Worm (Caenorhabditis elegans) whole organism, L4 larva: Measurements from ENCODE around the gene F54H12.2.
A peak's percentile ranks its signal among the peaks of the same experiment; 100 is the strongest.

Experiments used
- F10B5.3 ChIP-seq: sonication (generic microtip); optimal IDR thresholded peaks from 2 replicates; lab custom pipeline; 2016; ENCODE audit warnings: mild to moderate bottlenecking, missing genetic modification characterization, missing compliant biosample characterization
- F49E8.2 ChIP-seq: sonication (generic microtip); optimal IDR thresholded peaks from 2 replicates; lab custom pipeline; 2016; ENCODE audit warnings: missing compliant biosample characterization, mild to moderate bottlenecking, missing genetic modification characterization, borderline replicate concordance
- R02D3.7 ChIP-seq: fragments of 150-350 bp; sonication (generic microtip); optimal IDR thresholded peaks from 3 replicates; lab custom pipeline; 2014; ENCODE audit warnings: missing biosample characterization, missing genetic modification characterization
- T26A8.4 ChIP-seq: fragments of 200-800 bp; sonication (Bioruptor generic); IDR thresholded peaks from 2 replicates; pipeline ENCODE4 v1.3.6; 2022; ENCODE audit warnings: missing genetic modification characterization, missing compliant biosample characterization
- Y48G9A.11 ChIP-seq: fragments of 200-800 bp; sonication (Bioruptor generic); IDR thresholded peaks from 2 replicates; pipeline ENCODE4 v1.3.6; 2022; ENCODE audit warnings: missing genetic modification reagents, missing genetic modification characterization, missing compliant biosample characterization
- Y75B8A.6 ChIP-seq: fragments of 200-800 bp; sonication (Bioruptor generic); IDR thresholded peaks from 2 replicates; pipeline ENCODE4 v1.3.6; 2022; ENCODE audit warnings: missing genetic modification reagents, missing genetic modification characterization, missing compliant biosample characterization
- ZK337.2 ChIP-seq: fragments of 200-800 bp; sonication (Bioruptor generic); IDR thresholded peaks from 2 replicates; pipeline ENCODE4 v1.3.6; 2022; ENCODE audit warnings: missing genetic modification reagents, missing genetic modification characterization, missing compliant biosample characterization
- ama-1 ChIP-seq: fragments of 150-350 bp; optimal IDR thresholded peaks from 2 replicates; lab custom pipeline; 2014; ENCODE audit warnings: inconsistent platforms, mixed read lengths
- attf-4 ChIP-seq: sonication (generic microtip); optimal IDR thresholded peaks from 3 replicates; lab custom pipeline; 2017; ENCODE audit warnings: missing biosample characterization, missing genetic modification characterization
- ceh-20 ChIP-seq: fragments of 200-800 bp; sonication (Bioruptor generic); IDR thresholded peaks from 2 replicates; pipeline ENCODE4 v1.3.6; 2022; ENCODE audit warnings: missing genetic modification reagents, missing genetic modification characterization, missing compliant biosample characterization
- ceh-32 ChIP-seq: sonication (generic microtip); optimal IDR thresholded peaks from 2 replicates; lab custom pipeline; 2016; ENCODE audit warnings: mild to moderate bottlenecking, missing genetic modification characterization, missing compliant biosample characterization; ENCODE audit not compliant: poor library complexity
- ceh-62 ChIP-seq: sonication (generic microtip); optimal IDR thresholded peaks from 2 replicates; lab custom pipeline; 2017; ENCODE audit warnings: missing biosample characterization, missing genetic modification characterization
- ctbp-1 ChIP-seq: fragments of 200-800 bp; sonication (Bioruptor generic); IDR thresholded peaks from 2 replicates; pipeline ENCODE4 v1.3.6; 2022; ENCODE audit warnings: missing genetic modification reagents, missing genetic modification characterization, missing compliant biosample characterization
- daf-12 ChIP-seq: fragments of 150-350 bp; optimal IDR thresholded peaks from 2 replicates; lab custom pipeline; 2014; ENCODE audit warnings: missing biosample characterization, missing genetic modification reagents, missing genetic modification characterization
- daf-16 ChIP-seq, 3 experiments: sonication (generic microtip); optimal IDR thresholded peaks; 2 replicates each; lab custom pipeline; 2016 to 2017; ENCODE audit warnings: missing genetic modification characterization in 3 of 3, missing genetic modification reagents in 3 of 3, mild to moderate bottlenecking in 2 of 3, missing compliant biosample characterization in 2 of 3, missing biosample characterization in 1 of 3, moderate library complexity in 1 of 3
- daf-8 ChIP-seq: fragments of 200-800 bp; sonication (Bioruptor generic); IDR thresholded peaks from 2 replicates; pipeline ENCODE4 v1.3.6; 2022; ENCODE audit warnings: missing genetic modification characterization, missing compliant biosample characterization
- duxl-1 ChIP-seq: sonication (generic microtip); optimal IDR thresholded peaks from 2 replicates; lab custom pipeline; 2016; ENCODE audit warnings: mild to moderate bottlenecking, missing genetic modification characterization, moderate library complexity, missing compliant biosample characterization; ENCODE audit not compliant: poor library complexity
- dve-1 ChIP-seq: sonication (generic microtip); optimal IDR thresholded peaks from 2 replicates; lab custom pipeline; 2017; ENCODE audit warnings: antibody characterized with exemption, mild to moderate bottlenecking, missing genetic modification characterization, missing compliant biosample characterization; ENCODE audit not compliant: insufficient read depth
- egl-27 ChIP-seq: sonication (generic microtip); optimal IDR thresholded peaks from 3 replicates; lab custom pipeline; 2017; ENCODE audit warnings: missing biosample characterization, missing genetic modification reagents, missing genetic modification characterization
- egl-43 ChIP-seq: fragments of 200-800 bp; sonication (Bioruptor generic); IDR thresholded peaks from 2 replicates; pipeline ENCODE4 v1.3.6; 2022; ENCODE audit warnings: missing genetic modification reagents, missing genetic modification characterization, missing compliant biosample characterization
- hlh-30 ChIP-seq: sonication (generic microtip); optimal IDR thresholded peaks from 2 replicates; lab custom pipeline; 2017; ENCODE audit warnings: antibody characterized with exemption, mild to moderate bottlenecking, missing genetic modification characterization, missing compliant biosample characterization; ENCODE audit not compliant: insufficient read depth
- jun-1 ChIP-seq: fragments of 150-350 bp; optimal IDR thresholded peaks from 2 replicates; lab custom pipeline; 2014; ENCODE audit warnings: missing biosample characterization, missing genetic modification reagents, missing genetic modification characterization
- lin-13 ChIP-seq: fragments of 150-350 bp; optimal IDR thresholded peaks from 2 replicates; lab custom pipeline; 2014; ENCODE audit warnings: missing biosample characterization, missing genetic modification reagents, missing genetic modification characterization
- lin-38 ChIP-seq: fragments of 200-800 bp; sonication (Bioruptor generic); IDR thresholded peaks from 2 replicates; pipeline ENCODE4 v1.3.6; 2022; ENCODE audit warnings: missing genetic modification reagents, missing genetic modification characterization, missing compliant biosample characterization
- mdl-1 ChIP-seq, 2 experiments: fragments of 150-350 bp in 1 of 2; sonication (generic microtip) in 1 of 2; optimal IDR thresholded peaks; 2 replicates each; lab custom pipeline; 2014 to 2017; ENCODE audit warnings: missing biosample characterization in 2 of 2, missing genetic modification characterization in 2 of 2
- mdt-29 ChIP-seq: fragments of 200-800 bp; sonication (Bioruptor generic); IDR thresholded peaks from 2 replicates; pipeline ENCODE4 v1.3.6; 2022; ENCODE audit warnings: missing genetic modification reagents, missing genetic modification characterization, missing compliant biosample characterization
- mep-1 ChIP-seq: fragments of 150-350 bp; sonication (generic microtip); optimal IDR thresholded peaks from 3 replicates; lab custom pipeline; 2014; ENCODE audit warnings: missing biosample characterization, missing genetic modification characterization
- mxl-2 ChIP-seq: fragments of 200-800 bp; sonication (Bioruptor generic); conservative IDR thresholded peaks from 2 replicates; pipeline ENCODE4 v1.3.6; 2022; ENCODE audit warnings: missing genetic modification reagents, missing genetic modification characterization, missing compliant biosample characterization
- nhr-102 ChIP-seq: sonication (generic microtip); optimal IDR thresholded peaks from 2 replicates; lab custom pipeline; 2016; ENCODE audit warnings: mild to moderate bottlenecking, missing genetic modification characterization, moderate library complexity, missing compliant biosample characterization
- nhr-11 ChIP-seq: fragments of 150-350 bp; optimal IDR thresholded peaks from 2 replicates; lab custom pipeline; 2014; ENCODE audit warnings: missing biosample characterization, missing genetic modification characterization
- nhr-111 ChIP-seq: fragments of 200-800 bp; sonication (Bioruptor generic); optimal IDR thresholded peaks from 2 replicates; lab custom pipeline; 2018; ENCODE audit warnings: mild to moderate bottlenecking, missing genetic modification characterization, missing compliant biosample characterization
- nhr-28 ChIP-seq: fragments of 150-350 bp; optimal IDR thresholded peaks from 2 replicates; lab custom pipeline; 2014; ENCODE audit warnings: missing biosample characterization, missing genetic modification characterization
- nhr-41 ChIP-seq: fragments of 200-800 bp; sonication (Bioruptor generic); IDR thresholded peaks from 2 replicates; pipeline ENCODE4 v1.3.6; 2022; ENCODE audit warnings: missing genetic modification reagents, missing genetic modification characterization, missing compliant biosample characterization
- nhr-42 ChIP-seq: fragments of 200-800 bp; sonication (Bioruptor generic); IDR thresholded peaks from 2 replicates; pipeline ENCODE4 v1.3.6; 2022; ENCODE audit warnings: missing genetic modification characterization, missing compliant biosample characterization
- nhr-6 ChIP-seq: fragments of 150-350 bp; optimal IDR thresholded peaks from 2 replicates; lab custom pipeline; 2014; ENCODE audit warnings: missing biosample characterization, missing genetic modification characterization
- nhr-77 ChIP-seq: fragments of 150-350 bp; optimal IDR thresholded peaks from 2 replicates; lab custom pipeline; 2014; ENCODE audit warnings: missing biosample characterization, missing genetic modification characterization
- pha-4 ChIP-seq, 2 experiments: fragments of 150-350 bp in 1 of 2; fragments of 200-800 bp in 1 of 2; sonication (Bioruptor generic) in 1 of 2; IDR thresholded peaks in 1 of 2; optimal IDR thresholded peaks in 1 of 2; 2 replicates each; pipeline versions ENCODE4 v1.3.6 to Lab custom; 2014 to 2022; ENCODE audit warnings: missing genetic modification characterization in 2 of 2, missing genetic modification reagents in 2 of 2, missing biosample characterization in 1 of 2, missing compliant biosample characterization in 1 of 2
- php-3 ChIP-seq: fragments of 200-800 bp; sonication (Bioruptor generic); IDR thresholded peaks from 2 replicates; pipeline ENCODE4 v1.3.6; 2022; ENCODE audit warnings: missing genetic modification reagents, missing genetic modification characterization, missing compliant biosample characterization
- pqm-1 ChIP-seq: sonication (generic microtip); optimal IDR thresholded peaks from 2 replicates; lab custom pipeline; 2017; ENCODE audit warnings: missing biosample characterization, missing genetic modification characterization
- saeg-2 ChIP-seq: fragments of 200-800 bp; sonication (Bioruptor generic); IDR thresholded peaks from 2 replicates; pipeline ENCODE4 v1.3.6; 2022; ENCODE audit warnings: missing genetic modification reagents, missing genetic modification characterization, missing compliant biosample characterization
- snpc-1.2 ChIP-seq: fragments of 200-800 bp; sonication (Bioruptor generic); IDR thresholded peaks from 2 replicates; pipeline ENCODE4 v1.3.6; 2022; ENCODE audit warnings: missing genetic modification reagents, missing genetic modification characterization, missing compliant biosample characterization
- snpc-4 ChIP-seq: fragments of 150-350 bp; optimal IDR thresholded peaks from 2 replicates; lab custom pipeline; 2014; ENCODE audit warnings: missing biosample characterization, missing genetic modification characterization
- spr-1 ChIP-seq: sonication (generic microtip); optimal IDR thresholded peaks from 2 replicates; lab custom pipeline; 2016; ENCODE audit warnings: mild to moderate bottlenecking, missing genetic modification characterization, missing compliant biosample characterization
- spr-3 ChIP-seq: fragments of 200-800 bp; sonication (Bioruptor generic); optimal IDR thresholded peaks from 2 replicates; lab custom pipeline; 2018; ENCODE audit warnings: mild to moderate bottlenecking, missing genetic modification characterization, missing compliant biosample characterization
- unc-130 ChIP-seq: sonication (generic microtip); optimal IDR thresholded peaks from 2 replicates; lab custom pipeline; 2016; ENCODE audit warnings: missing genetic modification reagents, missing genetic modification characterization, missing compliant biosample characterization
- unc-62 ChIP-seq, 3 experiments: fragments of 150-350 bp in 1 of 3; sonication (generic microtip); optimal IDR thresholded peaks in 2 of 3; peaks in 1 of 3; 1 replicate in 1 of 3; 2 replicates in 2 of 3; lab custom pipeline; 2014 to 2017; ENCODE audit warnings: missing biosample characterization in 3 of 3, missing genetic modification characterization in 3 of 3, missing genetic modification reagents in 3 of 3, missing genotype in 1 of 3
- zfp-3 ChIP-seq: fragments of 200-800 bp; sonication (Bioruptor generic); conservative IDR thresholded peaks from 2 replicates; pipeline ENCODE4 v1.3.6; 2022; ENCODE audit warnings: missing genetic modification reagents, missing genetic modification characterization, missing compliant biosample characterization
- zip-11 ChIP-seq: fragments of 200-800 bp; sonication (Bioruptor generic); IDR thresholded peaks from 2 replicates; pipeline ENCODE4 v1.3.6; 2022; ENCODE audit warnings: missing genetic modification characterization, missing compliant biosample characterization

Gene F54H12.2

DNA sequence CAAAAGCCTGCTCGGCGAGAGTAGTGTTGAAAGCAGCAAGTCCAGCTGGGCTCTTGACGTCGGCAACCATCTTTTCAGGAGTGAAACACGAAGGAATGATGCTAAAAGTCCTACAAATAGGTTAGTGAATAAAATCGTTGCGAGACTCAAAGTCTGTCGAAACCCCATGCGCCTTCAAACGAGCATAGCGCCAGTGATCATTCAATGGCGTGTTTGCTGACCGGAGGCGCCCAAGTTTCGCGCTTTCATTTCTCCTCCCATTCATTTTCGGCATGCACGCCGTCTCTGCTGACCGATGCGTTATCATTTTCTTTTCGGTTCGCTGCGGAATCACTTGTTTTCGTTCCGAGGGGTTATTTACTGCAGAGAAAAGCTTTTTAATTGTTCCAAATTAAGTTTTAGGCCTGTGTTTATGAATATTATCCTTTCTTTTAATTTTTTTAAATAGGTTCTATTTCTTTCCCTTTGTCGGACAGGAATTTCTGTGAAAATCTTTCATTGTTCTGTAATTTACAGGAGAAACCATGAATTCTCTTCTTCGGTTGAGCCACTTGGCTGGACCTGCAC, 8.9 kb downstream of the F54H12.2 start, which contains the start of the genes eef-1B.1 and aco-2 (continued):
- TF ChIP-seq lin-38 (GFP tag; lab: Robert Waterston, UW) (peak; percentile 85), mdl-1 (tag; optimal IDR thresholded peaks at IDR 0.05; lab: Kevin White, UChicago) (peak in 1 of 2 experiments; percentile 78), spr-3 (no peak), R02D3.7 (tag; lab: Kevin White, UChicago) (no peak), nhr-102 (tag; lab: Kevin White, UChicago) (peak; percentile 88), F49E8.2 (tag; lab: Kevin White, UChicago) (peak; percentile 24), unc-62 (GFP tag; optimal IDR thresholded peaks at IDR 0.05 in 1 of 2; lab: Kevin White, UChicago) (no peak), unc-62 (tag; optimal IDR thresholded peaks at IDR 0.05; lab: Kevin White, UChicago) (no peak), Y48G9A.11 (GFP tag; lab: Robert Waterston, UW) (no peak), pha-4 (GFP tag; IDR thresholded peaks at IDR 0.05; lab: Robert Waterston, UW) (peak; percentile 64; the same call in 1 of the 2 replicates), pha-4 (tag; optimal IDR thresholded peaks at IDR 0.05; lab: Kevin White, UChicago) (no peak), ceh-62 (tag; lab: Kevin White, UChicago) (no peak), nhr-28 (tag; lab: Kevin White, UChicago) (peak; percentile 84), unc-130 (peak; percentile 13), zip-11 (GFP tag; lab: Robert Waterston, UW) (no peak), T26A8.4 (GFP tag; lab: Robert Waterston, UW) (peak; percentile 91), mep-1 (tag; lab: Kevin White, UChicago) (peak; percentile 93), nhr-77 (tag; lab: Kevin White, UChicago) (peak; percentile 90), php-3 (GFP tag; lab: Robert Waterston, UW) (peak; percentile 42; the same call in 1 of the 2 replicates), zfp-3 (GFP tag; lab: Robert Waterston, UW) (peak; percentile 76), jun-1 (peak; percentile 68), nhr-41 (no peak), hlh-30 (tag; lab: Kevin White, UChicago) (peak; percentile 92), lin-13 (peak; percentile 92), nhr-6 (peak; percentile 95), egl-43 (GFP tag; lab: Robert Waterston, UW) (0 out of 2 replicates have a peak, but pooled peaks have one; percentile 18), snpc-4 (tag; lab: Kevin White, UChicago) (no peak), nhr-42 (GFP tag; lab: Robert Waterston, UW) (peak; percentile 90), mdt-29 (GFP tag; lab: Robert Waterston, UW) (0 out of 2 replicates have a peak, but pooled peaks have one; percentile 39), ceh-20 (GFP tag; lab: Robert Waterston, UW) (peak; percentile 78), ceh-32 (tag; lab: Kevin White, UChicago) (no peak), nhr-11 (tag; lab: Kevin White, UChicago) (peak; percentile 88), snpc-1.2 (no peak), F10B5.3 (tag; lab: Kevin White, UChicago) (peak; percentile 39), spr-1 (tag; lab: Kevin White, UChicago) (peak; percentile 72), mxl-2 (GFP tag; lab: Robert Waterston, UW) (peak; percentile 71), ZK337.2 (no peak), daf-12 (tag; lab: Kevin White, UChicago) (no peak), daf-16 (GFP tag; optimal IDR thresholded peaks at IDR 0.05; lab: Kevin White, UChicago) (peak in 1 of 2 experiments; percentile 61), daf-16 (tag; optimal IDR thresholded peaks at IDR 0.05; lab: Kevin White, UChicago) (peak; percentile 89), egl-27 (tag; lab: Kevin White, UChicago) (no peak), daf-8 (no peak), dve-1 (tag; lab: Kevin White, UChicago) (peak; percentile 94), ama-1 (lab: Kevin White, UChicago) (peak; percentile 81), Y75B8A.6 (GFP tag; lab: Robert Waterston, UW) (no peak), attf-4 (tag; lab: Kevin White, UChicago) (no peak), nhr-111 (GFP tag; lab: Kevin White, UChicago) (no peak), ctbp-1 (peak; percentile 54), duxl-1 (tag; lab: Kevin White, UChicago) (peak; percentile 90), pqm-1 (no peak), saeg-2 (GFP tag; lab: Robert Waterston, UW) (0 out of 2 replicates have a peak, but pooled peaks have one; percentile 49)
